Worm (Caenorhabditis elegans) whole organism, L1 larva: ENCODE measurements around the gene rpl-22.

ENCODE experiments used
- C04F5.9 ChIP-seq: sonication (generic microtip); optimal IDR thresholded peaks from 2 replicates; lab custom pipeline; 2016; ENCODE audit warnings: missing genetic modification characterization, missing compliant biosample characterization
- C16A3.4 ChIP-seq: fragments of 150-350 bp; optimal IDR thresholded peaks from 2 replicates; lab custom pipeline; 2014; ENCODE audit warnings: missing biosample characterization, missing genetic modification characterization
- C34B4.2 ChIP-seq: sonication (generic microtip); optimal IDR thresholded peaks from 2 replicates; lab custom pipeline; 2017; ENCODE audit warnings: mild to moderate bottlenecking, missing genetic modification characterization, missing compliant biosample characterization
- F16B12.6 ChIP-seq: fragments of 150-350 bp; optimal IDR thresholded peaks from 2 replicates; lab custom pipeline; 2014; ENCODE audit warnings: missing biosample characterization, missing genetic modification characterization
- Y116A8C.19 ChIP-seq: sonication (generic microtip); optimal IDR thresholded peaks from 2 replicates; lab custom pipeline; 2016; ENCODE audit warnings: missing compliant biosample characterization, missing genetic modification characterization, borderline replicate concordance
- aha-1 ChIP-seq: fragments of 150-350 bp; optimal IDR thresholded peaks from 2 replicates; lab custom pipeline; 2014; ENCODE audit warnings: missing biosample characterization, missing genetic modification characterization
- aly-2 ChIP-seq: fragments of 150-350 bp; optimal IDR thresholded peaks from 2 replicates; lab custom pipeline; 2014; ENCODE audit warnings: missing biosample characterization, missing genetic modification characterization
- ama-1 ChIP-seq: fragments of 150-350 bp; optimal IDR thresholded peaks from 2 replicates; lab custom pipeline; 2014
- blmp-1 ChIP-seq: fragments of 150-350 bp; optimal IDR thresholded peaks from 2 replicates; lab custom pipeline; 2014; ENCODE audit warnings: missing biosample characterization, missing genetic modification characterization
- ceh-63 ChIP-seq: fragments of 200-800 bp; sonication (Bioruptor generic); optimal IDR thresholded peaks from 2 replicates; lab custom pipeline; 2018; ENCODE audit warnings: mild to moderate bottlenecking, missing genetic modification characterization, missing compliant biosample characterization
- ceh-8 ChIP-seq: fragments of 200-800 bp; sonication (Bioruptor generic); optimal IDR thresholded peaks from 2 replicates; lab custom pipeline; 2018; ENCODE audit warnings: mild to moderate bottlenecking, missing genetic modification characterization, moderate library complexity, missing compliant biosample characterization
- efl-1 ChIP-seq, 4 experiments: fragments of 150-350 bp; optimal IDR thresholded peaks in 3 of 4; peaks in 1 of 4; 1 replicate in 1 of 4; 2 replicates in 3 of 4; lab custom pipeline; 2014; ENCODE audit warnings: missing biosample characterization in 2 of 4, missing genetic modification characterization in 2 of 4, missing genetic modification reagents in 2 of 4
- egl-27 ChIP-seq, 2 experiments: fragments of 150-350 bp in 1 of 2; sonication (generic microtip); optimal IDR thresholded peaks; 3 replicates each; lab custom pipeline; 2017 to 2018; ENCODE audit warnings: missing biosample characterization in 2 of 2, missing genetic modification characterization in 2 of 2, missing genetic modification reagents in 2 of 2
- elt-2 ChIP-seq: sonication (generic microtip); optimal IDR thresholded peaks from 2 replicates; lab custom pipeline; 2016; ENCODE audit warnings: missing genetic modification characterization, mild to moderate bottlenecking, inconsistent platforms, missing compliant biosample characterization, missing genetic modification reagents
- elt-3 ChIP-seq, 6 experiments: fragments of 150-350 bp in 1 of 6; sonication (generic microtip); optimal IDR thresholded peaks; 2 replicates each; lab custom pipeline; 2017 to 2018; ENCODE audit warnings: missing biosample characterization in 6 of 6, missing genetic modification characterization in 6 of 6, inconsistent platforms in 1 of 6
- fkh-10 ChIP-seq: sonication (generic microtip); optimal IDR thresholded peaks from 2 replicates; lab custom pipeline; 2017; ENCODE audit warnings: missing biosample characterization, missing genetic modification reagents, missing genetic modification characterization
- fos-1 ChIP-seq: fragments of 150-350 bp; optimal IDR thresholded peaks from 2 replicates; lab custom pipeline; 2014; ENCODE audit warnings: missing biosample characterization, missing genetic modification characterization
- grh-1 ChIP-seq: fragments of 200-800 bp; sonication (Bioruptor generic); IDR thresholded peaks from 2 replicates; pipeline ENCODE4 v1.3.6; 2022; ENCODE audit warnings: missing genetic modification reagents, missing genetic modification characterization, missing compliant biosample characterization
- hlh-17 ChIP-seq: fragments of 200-800 bp; sonication (Bioruptor generic); optimal IDR thresholded peaks from 2 replicates; lab custom pipeline; 2018; ENCODE audit warnings: missing genetic modification characterization, mild to moderate bottlenecking, missing compliant biosample characterization, moderate library complexity, borderline replicate concordance
- isw-1 ChIP-seq: fragments of 200-800 bp; sonication (Bioruptor generic); IDR thresholded peaks from 2 replicates; pipeline ENCODE4 v1.3.6; 2022; ENCODE audit warnings: missing genetic modification characterization, missing compliant biosample characterization
- jun-1 ChIP-seq: fragments of 150-350 bp; optimal IDR thresholded peaks from 2 replicates; lab custom pipeline; 2014; ENCODE audit warnings: missing biosample characterization, missing genetic modification reagents, missing genetic modification characterization
- lin-13 ChIP-seq: fragments of 150-350 bp; optimal IDR thresholded peaks from 2 replicates; lab custom pipeline; 2014; ENCODE audit warnings: missing biosample characterization, missing genetic modification reagents, missing genetic modification characterization
- lin-14 ChIP-seq: fragments of 200-800 bp; sonication (Bioruptor generic); optimal IDR thresholded peaks from 2 replicates; lab custom pipeline; 2018; ENCODE audit warnings: mild to moderate bottlenecking, missing genetic modification characterization, moderate library complexity, missing compliant biosample characterization
- lin-15B ChIP-seq: fragments of 150-350 bp; sonication (generic microtip); optimal IDR thresholded peaks from 3 replicates; lab custom pipeline; 2014; ENCODE audit warnings: missing biosample characterization, missing genetic modification characterization
- lin-39 ChIP-seq: fragments of 150-350 bp; optimal IDR thresholded peaks from 2 replicates; lab custom pipeline; 2014; ENCODE audit warnings: missing biosample characterization, missing genetic modification reagents, missing genetic modification characterization
- lir-3 ChIP-seq: sonication (generic microtip); optimal IDR thresholded peaks from 2 replicates; lab custom pipeline; 2016; ENCODE audit warnings: mild to moderate bottlenecking, missing genetic modification characterization, moderate library complexity, missing compliant biosample characterization; ENCODE audit not compliant: poor library complexity
- mab-9 ChIP-seq: fragments of 200-800 bp; sonication (Bioruptor generic); IDR thresholded peaks from 2 replicates; pipeline ENCODE4 v1.3.6; 2022; ENCODE audit warnings: missing genetic modification reagents, missing genetic modification characterization, missing compliant biosample characterization
- mep-1 ChIP-seq: fragments of 150-350 bp; optimal IDR thresholded peaks from 2 replicates; lab custom pipeline; 2014; ENCODE audit warnings: missing biosample characterization, missing genetic modification characterization
- nhr-11 ChIP-seq: fragments of 150-350 bp; optimal IDR thresholded peaks from 2 replicates; lab custom pipeline; 2014; ENCODE audit warnings: missing biosample characterization, missing genetic modification characterization
- nhr-19 ChIP-seq: fragments of 200-800 bp; sonication (Bioruptor generic); conservative IDR thresholded peaks from 2 replicates; pipeline ENCODE4 v1.3.6; 2022; ENCODE audit warnings: missing genetic modification characterization, missing compliant biosample characterization
- nhr-20 ChIP-seq: sonication (generic microtip); optimal IDR thresholded peaks from 2 replicates; lab custom pipeline; 2016; ENCODE audit warnings: mild to moderate bottlenecking, missing genetic modification characterization, missing compliant biosample characterization
- nhr-71 ChIP-seq: sonication (generic microtip); optimal IDR thresholded peaks from 2 replicates; lab custom pipeline; 2016; ENCODE audit warnings: mild to moderate bottlenecking, missing genetic modification characterization, moderate library complexity, missing compliant biosample characterization
- nhr-84 ChIP-seq: sonication (generic microtip); optimal IDR thresholded peaks from 2 replicates; lab custom pipeline; 2017; ENCODE audit warnings: missing biosample characterization, missing genetic modification characterization
- nhr-90 ChIP-seq: sonication (generic microtip); optimal IDR thresholded peaks from 2 replicates; lab custom pipeline; 2016; ENCODE audit warnings: mild to moderate bottlenecking, missing genetic modification characterization, missing compliant biosample characterization; ENCODE audit not compliant: poor library complexity
- pax-3 ChIP-seq: fragments of 200-800 bp; sonication (Bioruptor generic); optimal IDR thresholded peaks from 2 replicates; lab custom pipeline; 2018; ENCODE audit warnings: mild to moderate bottlenecking, missing genetic modification characterization, moderate library complexity, missing compliant biosample characterization
- skn-1 ChIP-seq: fragments of 150-350 bp; optimal IDR thresholded peaks from 2 replicates; lab custom pipeline; 2014; ENCODE audit warnings: missing biosample characterization, missing genetic modification characterization
- snpc-4 ChIP-seq: fragments of 150-350 bp; optimal IDR thresholded peaks from 2 replicates; lab custom pipeline; 2014; ENCODE audit warnings: missing biosample characterization, missing genetic modification characterization
- snu-23 ChIP-seq: sonication (generic microtip); optimal IDR thresholded peaks from 2 replicates; lab custom pipeline; 2016; ENCODE audit warnings: missing genetic modification characterization, missing compliant biosample characterization
- sox-4 ChIP-seq: sonication (generic microtip); optimal IDR thresholded peaks from 2 replicates; lab custom pipeline; 2016; ENCODE audit warnings: missing genetic modification characterization, missing compliant biosample characterization
- sptf-1 ChIP-seq: fragments of 150-350 bp; optimal IDR thresholded peaks from 2 replicates; lab custom pipeline; 2014; ENCODE audit warnings: missing biosample characterization, missing genetic modification characterization
- sup-37 ChIP-seq: fragments of 200-800 bp; sonication (Bioruptor generic); optimal IDR thresholded peaks from 2 replicates; lab custom pipeline; 2018; ENCODE audit warnings: mild to moderate bottlenecking, missing genetic modification characterization, missing compliant biosample characterization
- tbx-2 ChIP-seq: sonication (generic microtip); optimal IDR thresholded peaks from 2 replicates; lab custom pipeline; 2016; ENCODE audit warnings: missing genetic modification characterization, missing compliant biosample characterization
- tlp-1 ChIP-seq: fragments of 150-350 bp; optimal IDR thresholded peaks from 2 replicates; lab custom pipeline; 2014; ENCODE audit warnings: missing biosample characterization, missing genetic modification characterization
- unc-130 ChIP-seq: fragments of 150-350 bp; optimal IDR thresholded peaks from 2 replicates; lab custom pipeline; 2017; ENCODE audit warnings: missing biosample characterization, missing genetic modification characterization, inconsistent platforms
- unc-62 ChIP-seq: fragments of 150-350 bp; optimal IDR thresholded peaks from 2 replicates; lab custom pipeline; 2014; ENCODE audit warnings: missing biosample characterization, missing genetic modification reagents, missing genetic modification characterization
- unc-86 ChIP-seq: sonication (generic microtip); optimal IDR thresholded peaks from 2 replicates; lab custom pipeline; 2016; ENCODE audit warnings: missing genetic modification characterization, missing compliant biosample characterization
- vab-15 ChIP-seq: sonication (generic microtip); optimal IDR thresholded peaks from 2 replicates; lab custom pipeline; 2017; ENCODE audit warnings: missing genotype, mild to moderate bottlenecking, missing genetic modification characterization, missing compliant biosample characterization

Gene rpl-22

DNA sequence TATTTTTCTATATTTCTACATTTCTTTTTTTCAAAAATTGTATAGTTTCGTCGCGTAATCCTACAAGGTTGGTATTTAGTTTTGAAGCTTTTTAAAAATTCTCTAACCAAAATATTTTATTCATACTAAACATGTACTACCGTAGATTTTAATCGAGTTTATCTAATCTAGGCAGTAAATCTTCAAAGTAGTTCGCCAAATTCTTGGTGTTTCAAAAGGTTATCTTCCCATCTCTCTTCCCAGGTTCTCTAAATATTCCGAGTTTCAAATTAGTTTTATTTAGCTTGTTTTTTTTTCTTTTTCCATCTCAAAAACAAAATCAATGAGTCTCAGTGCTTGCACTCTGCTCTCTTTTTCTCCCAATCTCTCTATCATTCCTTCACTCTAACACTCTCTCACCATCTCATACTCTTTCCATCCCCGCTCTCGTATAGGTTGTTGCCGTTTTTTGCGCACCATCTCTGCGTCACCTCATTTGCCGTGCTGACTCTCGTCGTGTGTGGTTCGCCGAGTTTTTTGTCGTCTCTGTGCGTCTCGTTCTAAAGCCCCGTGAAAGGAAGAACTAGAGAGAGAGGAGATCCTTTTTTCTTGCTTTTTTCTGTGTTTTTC, 38.3 kb upstream of the rpl-22 start (continued):
- TF ChIP-seq efl-1 (optimal IDR thresholded peaks at IDR 0.05; lab: Kevin White, UChicago) (peak; percentile 72 to 79), efl-1 (GFP tag; optimal IDR thresholded peaks at IDR 0.05 in 1 of 2; lab: Kevin White, UChicago) (peak; percentile 28 to 92), elt-3 (tag; optimal IDR thresholded peaks at IDR 0.05; lab: Kevin White, UChicago) (peak in 2 of 6 experiments; percentile 9 to 53), fos-1 (tag; lab: Kevin White, UChicago) (peak; percentile 14), lin-13 (GFP tag; lab: Kevin White, UChicago) (peak; percentile 15), skn-1 (tag; lab: Kevin White, UChicago) (peak; percentile 65), blmp-1 (tag; lab: Kevin White, UChicago) (peak; percentile 20), elt-2 (tag; lab: Kevin White, UChicago) (peak; percentile 83), sup-37 (GFP tag; lab: Kevin White, UChicago) (no peak), unc-86 (peak; percentile 75), egl-27 (tag; optimal IDR thresholded peaks at IDR 0.05; lab: Kevin White, UChicago) (no peak), pax-3 (no peak), hlh-17 (GFP tag; lab: Kevin White, UChicago) (no peak), mep-1 (tag; lab: Kevin White, UChicago) (peak; percentile 27), sptf-1 (tag; lab: Kevin White, UChicago) (no peak), C34B4.2 (tag; lab: Kevin White, UChicago) (no peak), fkh-10 (GFP tag; lab: Kevin White, UChicago) (peak; percentile 8), ama-1 (peak; percentile 19), Y116A8C.19 (tag; lab: Kevin White, UChicago) (no peak), tlp-1 (tag; lab: Kevin White, UChicago) (no peak), nhr-19 (GFP tag; lab: Robert Waterston, UW) (peak; percentile 40), nhr-20 (tag; lab: Kevin White, UChicago) (peak; percentile 58), jun-1 (tag; lab: Kevin White, UChicago) (peak; percentile 64), nhr-71 (peak; percentile 81), mab-9 (peak; percentile 18; the same call in 1 of the 2 replicates), lin-39 (tag; lab: Kevin White, UChicago) (no peak), isw-1 (GFP tag; lab: Robert Waterston, UW) (peak; percentile 61), tbx-2 (peak; percentile 67), unc-62 (GFP tag; lab: Kevin White, UChicago) (no peak), lin-14 (GFP tag; lab: Kevin White, UChicago) (peak; percentile 93), unc-130 (tag; lab: Kevin White, UChicago) (no peak), snu-23 (GFP tag; lab: Kevin White, UChicago) (peak; percentile 83)

ce11 chrII:5018578-5018977, 36.8 kb upstream of the rpl-22 start:
- no peak for TF ChIP-seq efl-1 (optimal IDR thresholded peaks at IDR 0.05; lab: Kevin White, UChicago)
- peak in 1 of 2 experiments; percentile 88 for TF ChIP-seq efl-1 (GFP tag; optimal IDR thresholded peaks at IDR 0.05 in 1 of 2; lab: Kevin White, UChicago)
- TF ChIP-seq F16B12.6 (tag; lab: Kevin White, UChicago) = no peak
- TF ChIP-seq, all 84 proteins: peak for 1

- TF ChIP-seq C16A3.4 (tag; lab: Kevin White, UChicago) = no peak
- no peak for TF ChIP-seq snpc-4 (tag; lab: Kevin White, UChicago)
- TF ChIP-seq C04F5.9 = no peak
- TF ChIP-seq aha-1 (tag; lab: Kevin White, UChicago) = no peak
- no peak for TF ChIP-seq tlp-1 (tag; lab: Kevin White, UChicago)
- no peak for TF ChIP-seq lir-3 (tag; lab: Kevin White, UChicago)
- peak; percentile 24 for TF ChIP-seq nhr-90
- TF ChIP-seq ceh-63 (GFP tag; lab: Kevin White, UChicago) = no peak
- no peak for TF ChIP-seq unc-130 (tag; lab: Kevin White, UChicago)
- no peak for TF ChIP-seq grh-1 (GFP tag; lab: Robert Waterston, UW)
- no peak for TF ChIP-seq lin-13 (GFP tag; lab: Kevin White, UChicago)
- TF ChIP-seq sox-4 = no peak
- TF ChIP-seq ceh-8 (GFP tag; lab: Kevin White, UChicago) = no peak
- TF ChIP-seq aly-2 = no peak
- peak; percentile 96 for TF ChIP-seq elt-2 (tag; lab: Kevin White, UChicago)
- no peak for TF ChIP-seq nhr-11 (tag; lab: Kevin White, UChicago)
- TF ChIP-seq F16B12.6 (tag; lab: Kevin White, UChicago) = no peak
- TF ChIP-seq vab-15 (tag; lab: Kevin White, UChicago) = no peak
- no peak for TF ChIP-seq lin-15B (tag; lab: Kevin White, UChicago)
- no peak for TF ChIP-seq nhr-84 (tag; lab: Kevin White, UChicago)
Observed at ce11 chrII:5019389-5020108, 35.9 kb upstream of the rpl-22 start.
